Worm (Caenorhabditis elegans) whole organism, L4 larva: Measurements from ENCODE around the gene F15B9.8.
A peak's percentile ranks its signal among the peaks of the same experiment; 100 is the strongest.

Experiments
- D1046.2 ChIP-seq: fragments of 200-800 bp; sonication (Bioruptor generic); IDR thresholded peaks from 2 replicates; pipeline ENCODE4 v1.3.6; 2022; ENCODE audit warnings: missing genetic modification characterization, missing compliant biosample characterization
- R02D3.7 ChIP-seq: fragments of 150-350 bp; sonication (generic microtip); optimal IDR thresholded peaks from 3 replicates; lab custom pipeline; 2014; ENCODE audit warnings: missing biosample characterization, missing genetic modification characterization
- T20F7.1 ChIP-seq: fragments of 200-800 bp; sonication (Bioruptor generic); optimal IDR thresholded peaks from 2 replicates; lab custom pipeline; 2018; ENCODE audit warnings: mild to moderate bottlenecking, missing genetic modification characterization, missing compliant biosample characterization
- Y75B8A.6 ChIP-seq: fragments of 200-800 bp; sonication (Bioruptor generic); IDR thresholded peaks from 2 replicates; pipeline ENCODE4 v1.3.6; 2022; ENCODE audit warnings: missing genetic modification reagents, missing genetic modification characterization, missing compliant biosample characterization
- ZK546.5 ChIP-seq, 2 experiments: sonication (generic microtip); optimal IDR thresholded peaks; 2 replicates each; lab custom pipeline; 2017; ENCODE audit warnings: missing biosample characterization in 2 of 2, missing genetic modification characterization in 2 of 2
- aha-1 ChIP-seq: fragments of 150-350 bp; peaks from one replicate; lab custom pipeline; 2014; ENCODE audit warnings: missing biosample characterization, missing genetic modification characterization
- aly-2 ChIP-seq: sonication (generic microtip); optimal IDR thresholded peaks from 2 replicates; lab custom pipeline; 2018; ENCODE audit warnings: missing biosample characterization, missing genetic modification characterization
- arid-1 ChIP-seq: fragments of 200-800 bp; sonication (Bioruptor generic); conservative IDR thresholded peaks from 2 replicates; pipeline ENCODE4 v1.3.6; 2022; ENCODE audit warnings: missing genetic modification reagents, missing genetic modification characterization, missing compliant biosample characterization
- daf-16 ChIP-seq, 3 experiments: sonication (generic microtip); optimal IDR thresholded peaks; 2 replicates each; lab custom pipeline; 2016 to 2017; ENCODE audit warnings: missing genetic modification characterization in 3 of 3, missing genetic modification reagents in 3 of 3, mild to moderate bottlenecking in 2 of 3, missing compliant biosample characterization in 2 of 3, missing biosample characterization in 1 of 3, moderate library complexity in 1 of 3
- daf-8 ChIP-seq: fragments of 200-800 bp; sonication (Bioruptor generic); IDR thresholded peaks from 2 replicates; pipeline ENCODE4 v1.3.6; 2022; ENCODE audit warnings: missing genetic modification characterization, missing compliant biosample characterization
- dmd-6 ChIP-seq: fragments of 200-800 bp; sonication (Bioruptor generic); IDR thresholded peaks from 2 replicates; pipeline ENCODE4 v1.3.6; 2022; ENCODE audit warnings: missing genetic modification reagents, missing genetic modification characterization, missing compliant biosample characterization
- dve-1 ChIP-seq: sonication (generic microtip); optimal IDR thresholded peaks from 2 replicates; lab custom pipeline; 2017; ENCODE audit warnings: antibody characterized with exemption, mild to moderate bottlenecking, missing genetic modification characterization, missing compliant biosample characterization; ENCODE audit not compliant: insufficient read depth
- gei-8 ChIP-seq: fragments of 200-800 bp; sonication (Bioruptor generic); optimal IDR thresholded peaks from 2 replicates; lab custom pipeline; 2018; ENCODE audit warnings: mild to moderate bottlenecking, missing genetic modification characterization, missing compliant biosample characterization
- hmg-1.1 ChIP-seq: fragments of 200-800 bp; sonication (Bioruptor generic); IDR thresholded peaks from 2 replicates; pipeline ENCODE4 v1.3.6; 2022; ENCODE audit warnings: missing genetic modification reagents, missing genetic modification characterization, missing compliant biosample characterization
- jun-1 ChIP-seq: fragments of 150-350 bp; optimal IDR thresholded peaks from 2 replicates; lab custom pipeline; 2014; ENCODE audit warnings: missing biosample characterization, missing genetic modification reagents, missing genetic modification characterization
- lin-13 ChIP-seq: fragments of 150-350 bp; optimal IDR thresholded peaks from 2 replicates; lab custom pipeline; 2014; ENCODE audit warnings: missing biosample characterization, missing genetic modification reagents, missing genetic modification characterization
- lin-29 ChIP-seq: fragments of 200-800 bp; sonication (Bioruptor generic); IDR thresholded peaks from 2 replicates; pipeline ENCODE4 v1.3.6; 2022; ENCODE audit warnings: missing genetic modification reagents, missing genetic modification characterization, missing compliant biosample characterization
- lin-38 ChIP-seq: fragments of 200-800 bp; sonication (Bioruptor generic); IDR thresholded peaks from 2 replicates; pipeline ENCODE4 v1.3.6; 2022; ENCODE audit warnings: missing genetic modification reagents, missing genetic modification characterization, missing compliant biosample characterization
- lsy-2 ChIP-seq, 2 experiments: fragments of 150-350 bp in 1 of 2; sonication (generic microtip) in 1 of 2; optimal IDR thresholded peaks; 2 replicates each; lab custom pipeline; 2014 to 2017; ENCODE audit warnings: missing biosample characterization in 2 of 2, missing genetic modification characterization in 2 of 2
- madf-9 ChIP-seq: fragments of 200-800 bp; sonication (Bioruptor generic); conservative IDR thresholded peaks from 2 replicates; pipeline ENCODE4 v1.3.6; 2022; ENCODE audit warnings: missing genetic modification reagents, missing genetic modification characterization, missing compliant biosample characterization
- mdl-1 ChIP-seq, 2 experiments: fragments of 150-350 bp in 1 of 2; sonication (generic microtip) in 1 of 2; optimal IDR thresholded peaks; 2 replicates each; lab custom pipeline; 2014 to 2017; ENCODE audit warnings: missing biosample characterization in 2 of 2, missing genetic modification characterization in 2 of 2
- mdt-29 ChIP-seq: fragments of 200-800 bp; sonication (Bioruptor generic); IDR thresholded peaks from 2 replicates; pipeline ENCODE4 v1.3.6; 2022; ENCODE audit warnings: missing genetic modification reagents, missing genetic modification characterization, missing compliant biosample characterization
- mep-1 ChIP-seq: fragments of 150-350 bp; sonication (generic microtip); optimal IDR thresholded peaks from 3 replicates; lab custom pipeline; 2014; ENCODE audit warnings: missing biosample characterization, missing genetic modification characterization
- mes-2 ChIP-seq: sonication (generic microtip); optimal IDR thresholded peaks from 2 replicates; lab custom pipeline; 2016; ENCODE audit warnings: missing genotype, mild to moderate bottlenecking, missing genetic modification characterization, missing compliant biosample characterization; ENCODE audit not compliant: poor library complexity, severe bottlenecking
- nhr-10 ChIP-seq: fragments of 150-350 bp; optimal IDR thresholded peaks from 2 replicates; lab custom pipeline; 2014; ENCODE audit warnings: missing biosample characterization, missing genetic modification characterization
- nhr-102 ChIP-seq: sonication (generic microtip); optimal IDR thresholded peaks from 2 replicates; lab custom pipeline; 2016; ENCODE audit warnings: mild to moderate bottlenecking, missing genetic modification characterization, moderate library complexity, missing compliant biosample characterization
- nhr-11 ChIP-seq: fragments of 150-350 bp; optimal IDR thresholded peaks from 2 replicates; lab custom pipeline; 2014; ENCODE audit warnings: missing biosample characterization, missing genetic modification characterization
- nhr-25 ChIP-seq: sonication (generic microtip); optimal IDR thresholded peaks from 2 replicates; lab custom pipeline; 2017; ENCODE audit warnings: missing genetic modification characterization, mild to moderate bottlenecking, missing compliant biosample characterization, antibody characterized with exemption, moderate library complexity, borderline replicate concordance; ENCODE audit not compliant: insufficient read depth
- nhr-28 ChIP-seq: fragments of 150-350 bp; optimal IDR thresholded peaks from 2 replicates; lab custom pipeline; 2014; ENCODE audit warnings: missing biosample characterization, missing genetic modification characterization
- pha-4 ChIP-seq, 2 experiments: fragments of 150-350 bp in 1 of 2; fragments of 200-800 bp in 1 of 2; sonication (Bioruptor generic) in 1 of 2; IDR thresholded peaks in 1 of 2; optimal IDR thresholded peaks in 1 of 2; 2 replicates each; pipeline versions ENCODE4 v1.3.6 to Lab custom; 2014 to 2022; ENCODE audit warnings: missing genetic modification characterization in 2 of 2, missing genetic modification reagents in 2 of 2, missing biosample characterization in 1 of 2, missing compliant biosample characterization in 1 of 2
- php-3 ChIP-seq: fragments of 200-800 bp; sonication (Bioruptor generic); IDR thresholded peaks from 2 replicates; pipeline ENCODE4 v1.3.6; 2022; ENCODE audit warnings: missing genetic modification reagents, missing genetic modification characterization, missing compliant biosample characterization
- rbr-2 ChIP-seq: sonication (generic microtip); optimal IDR thresholded peaks from 2 replicates; lab custom pipeline; 2016; ENCODE audit warnings: missing genotype, missing genetic modification characterization, missing compliant biosample characterization
- sdz-12 ChIP-seq: fragments of 200-800 bp; sonication (Bioruptor generic); optimal IDR thresholded peaks from 2 replicates; lab custom pipeline; 2018; ENCODE audit warnings: mild to moderate bottlenecking, missing genetic modification characterization, missing compliant biosample characterization
- set-16 ChIP-seq: fragments of 200-800 bp; sonication (Bioruptor generic); IDR thresholded peaks from 2 replicates; pipeline ENCODE4 v1.3.6; 2022; ENCODE audit warnings: missing genetic modification reagents, missing genetic modification characterization, missing compliant biosample characterization
- spr-3 ChIP-seq: fragments of 200-800 bp; sonication (Bioruptor generic); optimal IDR thresholded peaks from 2 replicates; lab custom pipeline; 2018; ENCODE audit warnings: mild to moderate bottlenecking, missing genetic modification characterization, missing compliant biosample characterization
- unc-62 ChIP-seq, 3 experiments: fragments of 150-350 bp in 1 of 3; sonication (generic microtip); optimal IDR thresholded peaks in 2 of 3; peaks in 1 of 3; 1 replicate in 1 of 3; 2 replicates in 2 of 3; lab custom pipeline; 2014 to 2017; ENCODE audit warnings: missing biosample characterization in 3 of 3, missing genetic modification characterization in 3 of 3, missing genetic modification reagents in 3 of 3, missing genotype in 1 of 3
- zfp-3 ChIP-seq: fragments of 200-800 bp; sonication (Bioruptor generic); conservative IDR thresholded peaks from 2 replicates; pipeline ENCODE4 v1.3.6; 2022; ENCODE audit warnings: missing genetic modification reagents, missing genetic modification characterization, missing compliant biosample characterization
- zip-2 ChIP-seq: fragments of 150-350 bp; optimal IDR thresholded peaks from 2 replicates; lab custom pipeline; 2014; ENCODE audit warnings: missing biosample characterization, missing genetic modification characterization

The F15B9.8 gene

DNA sequence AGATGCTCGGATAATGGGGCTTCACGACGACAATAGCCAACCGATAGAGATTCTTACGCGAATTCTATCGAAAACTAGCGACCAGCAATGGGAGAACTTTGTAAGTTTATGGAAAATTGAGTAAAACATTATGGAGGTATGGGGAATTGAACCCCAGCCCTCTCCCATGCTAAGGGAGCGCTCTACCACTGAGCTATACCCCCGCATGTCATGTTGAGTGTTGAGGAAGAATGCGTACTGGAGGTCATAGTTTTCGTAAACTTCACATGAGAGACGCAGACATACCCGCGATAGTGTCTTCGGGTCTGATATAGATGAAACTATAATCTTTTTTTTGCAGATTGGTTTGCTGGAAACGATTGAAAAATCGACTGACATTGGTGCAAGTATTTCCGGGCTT, 15.0 kb downstream of the F15B9.8 start (continued):
- peak; percentile 86 for TF ChIP-seq spr-3
- peak; percentile 50 for TF ChIP-seq php-3 (GFP tag; lab: Robert Waterston, UW)
- TF ChIP-seq, all 104 proteins: peak for 67

DNA sequence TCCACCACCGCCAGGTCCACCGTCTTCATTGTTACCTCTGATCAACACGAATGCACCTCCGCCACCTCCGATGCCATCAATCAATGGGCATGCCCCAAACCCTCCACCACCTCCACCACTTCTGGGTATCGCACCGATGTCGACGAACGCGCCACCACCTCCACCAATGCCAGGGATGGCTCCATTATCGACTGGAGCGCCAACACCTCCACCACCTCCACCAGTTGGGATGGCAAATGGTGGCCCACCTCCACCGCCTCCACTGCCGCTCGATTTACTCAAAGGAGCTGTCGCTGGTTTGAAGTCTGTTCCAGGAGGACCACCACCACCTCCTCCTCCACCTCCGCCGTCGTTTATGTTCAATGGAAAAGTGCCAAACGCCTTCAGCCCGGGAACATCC, 16.0 kb downstream of the F15B9.8 start:
- TF ChIP-seq D1046.2 (GFP tag; lab: Robert Waterston, UW) (peak; percentile 71; the same call in 1 of the 2 replicates), aha-1 (tag; lab: Kevin White, UChicago) (peak; percentile 69), ZK546.5 (tag; optimal IDR thresholded peaks at IDR 0.05; lab: Kevin White, UChicago) (no peak), set-16 (GFP tag; lab: Robert Waterston, UW) (peak; percentile 90)

ce11 chrV:13006754-13007153, 18.4 kb downstream of the F15B9.8 start:
- TF ChIP-seq arid-1 (GFP tag; lab: Robert Waterston, UW) (0 out of 2 replicates have a peak, but pooled peaks have one; percentile 28), zip-2 (tag; lab: Kevin White, UChicago) (no peak), ZK546.5 (tag; optimal IDR thresholded peaks at IDR 0.05; lab: Kevin White, UChicago) (no peak), lin-38 (peak; percentile 40), mes-2 (tag; lab: Kevin White, UChicago) (no peak), Y75B8A.6 (GFP tag; lab: Robert Waterston, UW) (no peak), gei-8 (GFP tag; lab: Kevin White, UChicago) (no peak), aha-1 (tag; lab: Kevin White, UChicago) (no peak), madf-9 (GFP tag; lab: Robert Waterston, UW) (no peak), rbr-2 (tag; lab: Kevin White, UChicago) (no peak)

ce11 chrV:13008825-13009224, 20.5 kb downstream of the F15B9.8 start, which contains the start of gene F15B9.10:
F15B9.10 (minus strand) TSS chrV:13008925.
- TF ChIP-seq unc-62 (GFP tag; optimal IDR thresholded peaks at IDR 0.05 in 1 of 2; lab: Kevin White, UChicago) (peak in 1 of 2 experiments; percentile 3), unc-62 (tag; optimal IDR thresholded peaks at IDR 0.05; lab: Kevin White, UChicago) (no peak), pha-4 (GFP tag; IDR thresholded peaks at IDR 0.05; lab: Robert Waterston, UW) (no peak), pha-4 (tag; optimal IDR thresholded peaks at IDR 0.05; lab: Kevin White, UChicago) (no peak)

DNA sequence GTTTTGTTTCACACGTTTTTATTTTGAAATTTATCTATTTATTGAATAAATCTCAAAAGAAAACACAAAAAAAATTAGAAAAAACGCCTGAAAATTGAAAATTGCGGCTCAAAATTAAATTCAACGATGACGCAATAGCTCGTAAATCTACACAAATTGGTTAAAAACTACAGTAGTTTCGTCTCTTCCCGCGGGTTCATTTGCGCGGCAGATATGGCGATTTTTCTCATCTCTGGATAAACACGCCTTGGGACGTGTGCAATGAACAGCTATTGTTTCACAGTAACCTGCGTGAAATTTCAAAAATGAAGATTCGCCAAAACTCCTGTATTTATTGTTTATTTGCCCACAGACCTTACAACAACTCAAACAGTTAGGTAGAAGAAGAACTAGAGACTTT, 20.9 kb downstream of the F15B9.8 start:
- TF ChIP-seq R02D3.7 (peak; percentile 43), zfp-3 (GFP tag; lab: Robert Waterston, UW) (no peak)

ce11 chrV:13009843-13010242, 21.5 kb downstream of the F15B9.8 start:
- no peak for TF ChIP-seq gei-8 (GFP tag; lab: Kevin White, UChicago)
- no peak for TF ChIP-seq set-16 (GFP tag; lab: Robert Waterston, UW)
- no peak for TF ChIP-seq mdt-29 (GFP tag; lab: Robert Waterston, UW)
- no peak for TF ChIP-seq nhr-25 (tag; lab: Kevin White, UChicago)
- TF ChIP-seq nhr-11 (tag; lab: Kevin White, UChicago): peak; percentile 26
- TF ChIP-seq daf-16 (GFP tag; optimal IDR thresholded peaks at IDR 0.05; lab: Kevin White, UChicago): no peak
- peak; percentile 72 for TF ChIP-seq daf-16 (tag; optimal IDR thresholded peaks at IDR 0.05; lab: Kevin White, UChicago)
- peak; percentile 9 for TF ChIP-seq lin-13 (GFP tag; lab: Kevin White, UChicago)
- TF ChIP-seq nhr-10 (tag; lab: Kevin White, UChicago): peak; percentile 18
- TF ChIP-seq T20F7.1: no peak
- TF ChIP-seq nhr-102 (tag; lab: Kevin White, UChicago): no peak
- TF ChIP-seq mep-1 (tag; lab: Kevin White, UChicago): peak; percentile 27
- peak in 1 of 2 experiments; percentile 1 for TF ChIP-seq lsy-2 (tag; optimal IDR thresholded peaks at IDR 0.05; lab: Kevin White, UChicago)
- TF ChIP-seq jun-1 (tag; lab: Kevin White, UChicago): no peak
- TF ChIP-seq mdl-1 (tag; optimal IDR thresholded peaks at IDR 0.05; lab: Kevin White, UChicago): peak in 1 of 2 experiments; percentile 34
- peak; percentile 33; the same call in 1 of the 2 replicates for TF ChIP-seq hmg-1.1
- no peak for TF ChIP-seq R02D3.7
- TF ChIP-seq dmd-6 (GFP tag; lab: Robert Waterston, UW): peak; percentile 35; the same call in 1 of the 2 replicates
- peak; percentile 39 for TF ChIP-seq rbr-2 (tag; lab: Kevin White, UChicago)
- TF ChIP-seq nhr-28: peak; percentile 18
- no peak for TF ChIP-seq daf-8 (GFP tag; lab: Robert Waterston, UW)
- no peak for TF ChIP-seq lin-29 (GFP tag; lab: Robert Waterston, UW)
- no peak for TF ChIP-seq sdz-12
- TF ChIP-seq dve-1 (tag; lab: Kevin White, UChicago): peak; percentile 21
- TF ChIP-seq aly-2: no peak
